Fruit fly (Drosophila melanogaster): ENCODE measurements around the gene CG43998.

DNA sequence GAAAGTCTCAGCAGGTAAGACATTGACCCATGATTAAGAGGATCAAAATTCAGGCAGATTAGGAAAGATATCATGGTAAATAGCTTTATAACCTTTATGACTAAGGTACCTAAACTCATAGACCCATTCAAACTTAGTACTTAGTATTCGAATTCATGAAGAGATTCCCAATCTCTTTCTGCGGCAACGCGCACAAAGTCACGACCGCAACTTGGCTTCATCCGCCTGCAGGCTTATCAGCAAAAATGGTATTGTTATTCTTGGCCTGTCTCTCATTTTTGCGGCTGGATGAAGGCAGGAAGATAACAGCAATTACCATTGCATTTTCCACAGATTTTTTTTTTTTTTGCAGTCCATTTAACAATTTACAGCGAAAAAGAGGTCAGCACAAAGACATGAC lies 48.5 kb downstream of the CG43998 start:
- TF ChIP-seq Hr96 (GFP tag; optimal IDR thresholded peaks at IDR 0.05) (no peak), Mnt (GFP tag; optimal IDR thresholded peaks at IDR 0.05) (no peak), CG7101 (tag; optimal IDR thresholded peaks at IDR 0.05) (no peak), Crg-1 (GFP tag; optimal IDR thresholded peaks at IDR 0.05) (no peak), CG5204 (GFP tag; optimal IDR thresholded peaks at IDR 0.05) (no peak), cnc (optimal IDR thresholded peaks at IDR 0.05) (no peak), CG14711 (tag; optimal IDR thresholded peaks at IDR 0.05) (no peak)
